Worm (Caenorhabditis elegans): ENCODE measurements around the gene eat-20.

The eat-20 gene

DNA sequence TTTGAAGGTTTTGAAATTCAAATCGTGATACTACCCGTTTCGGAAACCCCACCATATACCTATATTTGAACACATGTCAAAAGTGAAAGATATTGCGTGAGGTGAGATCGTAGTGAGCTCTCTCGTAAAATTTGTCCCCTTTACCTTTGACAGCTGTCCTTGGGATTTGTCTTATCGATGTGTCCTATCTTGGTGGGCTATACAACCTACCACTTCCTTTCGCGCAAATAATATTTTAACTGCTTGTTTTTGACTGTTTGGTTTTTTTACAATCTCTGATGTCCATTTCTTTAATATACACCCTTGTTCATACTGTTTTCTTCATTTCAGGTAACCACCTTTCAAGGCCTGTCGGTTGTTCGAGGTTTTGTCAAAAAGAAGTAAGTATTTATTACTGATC lies at the start of gene eat-20:
Gene eat-20, plus strand, starts transcription at position 331 of the 400 bp plus-strand sequence.
- no peak for TF ChIP-seq ets-7 (tag; optimal IDR thresholded peaks at IDR 0.05)
- TF ChIP-seq sea-1 (GFP tag; conservative IDR thresholded peaks at IDR 0.05), result no peak
- no peak for TF ChIP-seq ama-1 (optimal IDR thresholded peaks at IDR 0.05)

DNA sequence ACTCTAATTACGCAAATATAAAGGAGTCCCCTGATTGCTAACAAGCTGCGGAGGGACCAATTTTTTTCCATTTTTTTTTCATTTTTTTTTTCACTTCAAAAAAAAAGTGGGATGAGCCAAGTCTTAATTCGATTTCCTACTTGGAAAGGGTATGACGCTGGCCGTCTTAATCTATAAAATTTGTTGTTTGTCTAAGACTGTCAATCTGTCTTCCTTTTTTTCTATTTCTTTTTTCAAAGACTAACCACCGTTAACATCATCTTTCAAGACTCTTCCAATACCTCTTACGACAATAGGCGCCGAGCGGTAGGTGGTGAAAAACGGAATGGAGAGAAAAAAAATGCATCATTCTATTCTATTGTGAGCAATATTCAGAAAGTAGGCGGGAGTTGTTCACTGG lies 44.8 kb upstream of the eat-20 start:
- no peak for TF ChIP-seq hnd-1 (tag; optimal IDR thresholded peaks at IDR 0.05)
- TF ChIP-seq ets-7 (tag; optimal IDR thresholded peaks at IDR 0.05), result no peak
- TF ChIP-seq scrt-1 (GFP tag; IDR thresholded peaks at IDR 0.05), result no peak
- no peak for TF ChIP-seq hmg-4 (GFP tag; optimal IDR thresholded peaks at IDR 0.05)
- TF ChIP-seq ceh-13 (GFP tag; optimal IDR thresholded peaks at IDR 0.05), result no peak
- TF ChIP-seq ceh-36 (tag; optimal IDR thresholded peaks at IDR 0.05), result no peak
- TF ChIP-seq F13C5.2 (tag; optimal IDR thresholded peaks at IDR 0.05), result no peak
- no peak for TF ChIP-seq flt-1 (GFP tag; IDR thresholded peaks at IDR 0.05)
- no peak for TF ChIP-seq tbx-37 (GFP tag; conservative IDR thresholded peaks at IDR 0.05)
- no peak for TF ChIP-seq pes-1 (GFP tag; IDR thresholded peaks at IDR 0.05)
- no peak for TF ChIP-seq aly-1 (tag; optimal IDR thresholded peaks at IDR 0.05)
- TF ChIP-seq tbx-11 (GFP tag; IDR thresholded peaks at IDR 0.05), result no peak
- TF ChIP-seq ama-1 (optimal IDR thresholded peaks at IDR 0.05), result no peak

DNA sequence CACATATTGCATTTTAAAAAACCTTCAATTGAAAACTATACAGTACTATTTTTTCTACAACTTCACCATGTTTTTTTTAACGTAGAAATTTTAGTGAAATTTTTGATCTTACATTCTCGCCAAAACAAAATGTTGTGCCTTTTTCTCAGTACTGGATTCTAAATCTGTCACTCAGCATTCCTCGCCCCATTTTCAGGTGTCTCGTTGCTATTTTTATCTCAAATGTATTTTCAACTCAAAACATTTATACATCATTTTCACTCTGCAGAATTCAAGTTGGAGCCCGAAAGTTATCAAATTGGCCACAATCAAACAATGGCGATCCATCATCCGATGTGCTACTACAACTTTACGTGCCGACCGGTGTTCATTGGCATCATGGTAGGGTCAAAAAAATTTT lies 43.8 kb upstream of the eat-20 start, which contains the start of gene sprr-1:
Gene sprr-1, plus strand, starts transcription at position 269 of the 400 bp plus-strand sequence.
- TF ChIP-seq aly-1 (tag; optimal IDR thresholded peaks at IDR 0.05), result no peak
- TF ChIP-seq hnd-1 (tag; optimal IDR thresholded peaks at IDR 0.05), result no peak
- TF ChIP-seq pes-1 (GFP tag; IDR thresholded peaks at IDR 0.05), result no peak
- no peak for TF ChIP-seq tbx-11 (GFP tag; IDR thresholded peaks at IDR 0.05)
- TF ChIP-seq F13C5.2 (tag; optimal IDR thresholded peaks at IDR 0.05), result no peak
- no peak for TF ChIP-seq ceh-36 (tag; optimal IDR thresholded peaks at IDR 0.05)
- no peak for TF ChIP-seq B0310.2 (tag; optimal IDR thresholded peaks at IDR 0.05)
- TF ChIP-seq scrt-1 (GFP tag; IDR thresholded peaks at IDR 0.05), result no peak
- no peak for TF ChIP-seq hmg-4 (GFP tag; optimal IDR thresholded peaks at IDR 0.05)
- TF ChIP-seq ceh-13 (GFP tag; optimal IDR thresholded peaks at IDR 0.05), result no peak
- TF ChIP-seq flt-1 (GFP tag; IDR thresholded peaks at IDR 0.05), result no peak
- no peak for TF ChIP-seq ama-1 (optimal IDR thresholded peaks at IDR 0.05)
- no peak for TF ChIP-seq tbx-37 (GFP tag; conservative IDR thresholded peaks at IDR 0.05)
- no peak for TF ChIP-seq sea-1 (GFP tag; conservative IDR thresholded peaks at IDR 0.05)
- no peak for TF ChIP-seq hmbx-1 (tag; optimal IDR thresholded peaks at IDR 0.05)
- no peak for TF ChIP-seq tra-4 (tag; optimal IDR thresholded peaks at IDR 0.05)
- TF ChIP-seq ets-7 (tag; optimal IDR thresholded peaks at IDR 0.05), result no peak

DNA sequence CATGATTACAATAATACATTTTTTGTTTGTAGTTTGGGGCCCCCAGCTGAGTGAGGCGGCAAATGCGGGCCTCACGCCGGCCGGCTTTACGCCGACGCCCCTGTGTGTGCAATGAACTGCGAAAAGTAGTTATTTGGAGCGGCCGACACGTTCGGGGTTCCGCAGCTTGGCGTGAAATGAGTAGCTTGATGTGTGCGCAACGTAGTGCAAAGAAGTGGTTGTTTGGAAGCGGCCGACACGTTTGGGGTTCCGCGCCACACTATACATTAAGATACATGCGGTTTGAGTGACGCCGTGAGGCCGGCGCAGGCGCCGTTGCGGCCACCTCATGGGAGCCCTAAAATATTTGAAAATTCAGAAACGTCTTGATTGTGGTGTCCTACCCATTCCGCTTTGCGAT lies 41.2 kb upstream of the eat-20 start:
- TF ChIP-seq hmg-4 (GFP tag; optimal IDR thresholded peaks at IDR 0.05) (no peak), flt-1 (GFP tag; IDR thresholded peaks at IDR 0.05) (no peak), aly-1 (tag; optimal IDR thresholded peaks at IDR 0.05) (no peak), ceh-36 (tag; optimal IDR thresholded peaks at IDR 0.05) (no peak), tbx-11 (GFP tag; IDR thresholded peaks at IDR 0.05) (no peak), ama-1 (optimal IDR thresholded peaks at IDR 0.05) (no peak), tra-4 (tag; optimal IDR thresholded peaks at IDR 0.05) (no peak), B0310.2 (tag; optimal IDR thresholded peaks at IDR 0.05) (no peak), F13C5.2 (tag; optimal IDR thresholded peaks at IDR 0.05) (no peak), pes-1 (GFP tag; IDR thresholded peaks at IDR 0.05) (no peak), scrt-1 (GFP tag; IDR thresholded peaks at IDR 0.05) (no peak), hmbx-1 (tag; optimal IDR thresholded peaks at IDR 0.05) (no peak), sea-1 (GFP tag; conservative IDR thresholded peaks at IDR 0.05) (no peak), hnd-1 (tag; optimal IDR thresholded peaks at IDR 0.05) (no peak)

ce11 chrX:15469957-15470548 lies 39.8 kb upstream of the eat-20 start:
- TF ChIP-seq tra-4 (tag; optimal IDR thresholded peaks at IDR 0.05) (no peak), hnd-1 (tag; optimal IDR thresholded peaks at IDR 0.05) (no peak), pes-1 (GFP tag; IDR thresholded peaks at IDR 0.05) (no peak), aly-1 (tag; optimal IDR thresholded peaks at IDR 0.05) (no peak), ets-7 (tag; optimal IDR thresholded peaks at IDR 0.05) (no peak), ama-1 (optimal IDR thresholded peaks at IDR 0.05) (no peak), scrt-1 (GFP tag; IDR thresholded peaks at IDR 0.05) (no peak), ceh-36 (tag; optimal IDR thresholded peaks at IDR 0.05) (no peak), hmbx-1 (tag; optimal IDR thresholded peaks at IDR 0.05) (no peak), tbx-11 (GFP tag; IDR thresholded peaks at IDR 0.05) (no peak), hmg-4 (GFP tag; optimal IDR thresholded peaks at IDR 0.05) (no peak), ceh-13 (GFP tag; optimal IDR thresholded peaks at IDR 0.05) (no peak), tbx-37 (GFP tag; conservative IDR thresholded peaks at IDR 0.05) (no peak), B0310.2 (tag; optimal IDR thresholded peaks at IDR 0.05) (no peak), sea-1 (GFP tag; conservative IDR thresholded peaks at IDR 0.05) (no peak), F13C5.2 (tag; optimal IDR thresholded peaks at IDR 0.05) (no peak), flt-1 (GFP tag; IDR thresholded peaks at IDR 0.05) (no peak)

ce11 chrX:15477309-15477708 lies 32.5 kb upstream of the eat-20 start, which contains the start of gene exc-1:
exc-1 (minus strand) TSS chrX:15477409.
- TF ChIP-seq ama-1 (optimal IDR thresholded peaks at IDR 0.05) (no peak), flt-1 (GFP tag; IDR thresholded peaks at IDR 0.05) (no peak), tra-4 (tag; optimal IDR thresholded peaks at IDR 0.05) (no peak), hmg-4 (GFP tag; optimal IDR thresholded peaks at IDR 0.05) (no peak), F13C5.2 (tag; optimal IDR thresholded peaks at IDR 0.05) (no peak), sea-1 (GFP tag; conservative IDR thresholded peaks at IDR 0.05) (no peak)

DNA sequence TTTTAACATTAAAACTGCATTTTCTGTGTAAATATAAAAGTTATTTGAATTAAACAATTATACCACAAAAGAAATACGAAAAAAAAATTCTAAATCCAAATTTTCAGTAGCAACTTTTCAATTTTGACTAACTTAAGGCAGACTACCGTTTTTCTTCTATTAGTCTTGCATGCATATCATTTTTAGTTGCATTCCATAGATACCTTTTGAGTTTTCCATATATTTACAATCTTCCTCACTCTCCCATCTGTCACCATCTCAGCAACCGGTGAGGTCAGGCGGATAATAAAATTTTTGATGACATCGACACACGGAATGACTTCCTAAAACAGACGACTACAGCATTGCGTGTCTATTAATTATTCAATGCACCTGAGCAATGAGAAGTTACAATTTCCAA lies 31.1 kb upstream of the eat-20 start, which contains the start of gene gcy-36:
Gene gcy-36, plus strand, starts transcription at position 301 of the 400 bp plus-strand sequence.
- TF ChIP-seq tra-4 (tag; optimal IDR thresholded peaks at IDR 0.05) (no peak), aly-1 (tag; optimal IDR thresholded peaks at IDR 0.05) (no peak), B0310.2 (tag; optimal IDR thresholded peaks at IDR 0.05) (no peak), hmbx-1 (tag; optimal IDR thresholded peaks at IDR 0.05) (no peak), flt-1 (GFP tag; IDR thresholded peaks at IDR 0.05) (no peak), ceh-13 (GFP tag; optimal IDR thresholded peaks at IDR 0.05) (no peak), tbx-37 (GFP tag; conservative IDR thresholded peaks at IDR 0.05) (no peak), sea-1 (GFP tag; conservative IDR thresholded peaks at IDR 0.05) (no peak), hnd-1 (tag; optimal IDR thresholded peaks at IDR 0.05) (no peak), ceh-36 (tag; optimal IDR thresholded peaks at IDR 0.05) (no peak), ets-7 (tag; optimal IDR thresholded peaks at IDR 0.05) (no peak), ama-1 (optimal IDR thresholded peaks at IDR 0.05) (no peak), tbx-11 (GFP tag; IDR thresholded peaks at IDR 0.05) (no peak), hmg-4 (GFP tag; optimal IDR thresholded peaks at IDR 0.05) (no peak), pes-1 (GFP tag; IDR thresholded peaks at IDR 0.05) (no peak)
